Fruit fly (Drosophila melanogaster): ENCODE data around the gene CG14983.

CG14983 gene

DNA sequence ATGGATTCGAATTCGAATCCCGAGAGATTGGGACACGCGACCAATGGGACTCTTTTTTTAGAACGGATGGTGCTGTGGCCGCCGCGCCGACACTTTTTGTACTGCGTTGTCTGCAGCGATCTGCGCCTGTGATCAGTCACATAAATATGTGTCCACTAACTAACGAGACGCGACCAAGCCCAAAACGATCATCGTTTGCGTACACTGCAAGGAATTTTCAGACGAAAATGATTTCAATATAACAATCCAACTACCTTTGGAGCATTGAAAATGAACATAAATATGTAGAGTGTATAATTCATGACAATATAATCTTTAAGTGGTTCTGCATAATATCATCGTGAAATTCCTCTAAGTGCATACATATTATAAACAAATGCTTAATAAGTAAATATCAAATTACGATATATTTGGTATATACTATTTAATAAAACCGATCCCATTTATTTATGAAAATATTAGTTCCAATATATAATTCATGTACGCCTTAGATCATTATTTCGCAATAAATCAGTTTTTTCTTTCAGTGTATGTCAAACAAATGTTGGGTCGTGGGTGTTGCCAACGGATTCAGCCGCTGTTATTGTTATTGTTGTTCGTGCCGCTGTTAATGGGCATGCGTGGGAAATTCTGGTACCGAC is 13.4 kb downstream of the CG14983 start, which contains the start of gene Eip63F-1 (continued):
- no peak for TF ChIP-seq zfh1 (GFP tag; IDR thresholded peaks at IDR 0.05)
- TF ChIP-seq CG15011 (GFP tag; optimal IDR thresholded peaks at IDR 0.05), result peak; percentile 63
- peak; percentile 48 for TF ChIP-seq Ptx1 (GFP tag; IDR thresholded peaks at IDR 0.05)
- no peak for TF ChIP-seq stc (GFP tag; IDR thresholded peaks at IDR 0.05)
- no peak; the same call in 2 of the 3 replicates for TF ChIP-seq tgo (GFP tag; IDR thresholded peaks at IDR 0.05)
- peak; percentile 0 for TF ChIP-seq CG16815 (GFP tag; optimal IDR thresholded peaks at IDR 0.05)
- peak; percentile 49 for TF ChIP-seq tio (GFP tag; optimal IDR thresholded peaks at IDR 0.05)
- peak; percentile 52 for TF ChIP-seq Nf-YB (GFP tag; optimal IDR thresholded peaks at IDR 0.05)
- no peak for TF ChIP-seq CG13287 (GFP tag; IDR thresholded peaks at IDR 0.05; ENCODE audit: partially characterized antibody)
- TF ChIP-seq CG7839 (tag; optimal IDR thresholded peaks at IDR 0.05), result peak; percentile 40
- peak; percentile 55 for TF ChIP-seq CG13775 (GFP tag; optimal IDR thresholded peaks at IDR 0.05)
- TF ChIP-seq hth (optimal IDR thresholded peaks at IDR 0.05), result no peak
- no peak for TF ChIP-seq CG17186 (GFP tag; optimal IDR thresholded peaks at IDR 0.05)
- TF ChIP-seq sob (GFP tag; IDR thresholded peaks at IDR 0.05), result no peak
- no peak for TF ChIP-seq pfk (GFP tag; optimal IDR thresholded peaks at IDR 0.05)
- no peak for TF ChIP-seq CG8089 (GFP tag; optimal IDR thresholded peaks at IDR 0.05)
- no peak for TF ChIP-seq Hmx (GFP tag; optimal IDR thresholded peaks at IDR 0.05)
- TF ChIP-seq dysf (GFP tag; IDR thresholded peaks at IDR 0.05), result peak; percentile 71
- TF ChIP-seq CG14860 (GFP tag; IDR thresholded peaks at IDR 0.05; ENCODE audit: partially characterized antibody), result no peak
- TF ChIP-seq ken (GFP tag; IDR thresholded peaks at IDR 0.05), result peak; percentile 46; the same call in 1 of the 3 replicates
- no peak for TF ChIP-seq rib (GFP tag; IDR thresholded peaks at IDR 0.05)
- TF ChIP-seq emc (GFP tag; optimal IDR thresholded peaks at IDR 0.05), result no peak
- no peak for TF ChIP-seq D (optimal IDR thresholded peaks at IDR 0.05)
- peak; percentile 52 for TF ChIP-seq D (GFP tag; optimal IDR thresholded peaks at IDR 0.05)
- no peak for TF ChIP-seq CG2202 (tag; optimal IDR thresholded peaks at IDR 0.05)
- peak; percentile 50 for TF ChIP-seq CG6765 (GFP tag; optimal IDR thresholded peaks at IDR 0.05)
- no peak for TF ChIP-seq Antp (GFP tag; optimal IDR thresholded peaks at IDR 0.05)
- TF ChIP-seq Myb (GFP tag; optimal IDR thresholded peaks at IDR 0.05), result no peak
- TF ChIP-seq B-H1 (GFP tag; IDR thresholded peaks at IDR 0.05), result no peak
- TF ChIP-seq NC2α (GFP tag; optimal IDR thresholded peaks at IDR 0.05), result no peak
- TF ChIP-seq CG9817 (tag; optimal IDR thresholded peaks at IDR 0.05), result peak; percentile 50
- TF ChIP-seq CG12769 (tag; optimal IDR thresholded peaks at IDR 0.05), result peak; percentile 48
- peak; percentile 56 for TF ChIP-seq fd3F (GFP tag; optimal IDR thresholded peaks at IDR 0.05)
- no peak for TF ChIP-seq dimm (GFP tag; IDR thresholded peaks at IDR 0.05)
- TF ChIP-seq CG6813 (GFP tag; optimal IDR thresholded peaks at IDR 0.05), result no peak
- TF ChIP-seq stwl (tag; optimal IDR thresholded peaks at IDR 0.05), result no peak
- TF ChIP-seq CG10209 (GFP tag; optimal IDR thresholded peaks at IDR 0.05), result peak; percentile 65
- peak in 1 of 2 experiments; percentile 62 for TF ChIP-seq dpn (GFP tag; optimal IDR thresholded peaks at IDR 0.05)
- no peak for TF ChIP-seq bigmax (GFP tag; optimal IDR thresholded peaks at IDR 0.05)
- TF ChIP-seq CG15269 (tag; optimal IDR thresholded peaks at IDR 0.05), result peak; percentile 79
- no peak for TF ChIP-seq CG30020 (tag; optimal IDR thresholded peaks at IDR 0.05)
- no peak for TF ChIP-seq jumu (GFP tag; optimal IDR thresholded peaks at IDR 0.05)
- no peak for TF ChIP-seq TFAM (GFP tag; optimal IDR thresholded peaks at IDR 0.05)
- peak; percentile 39 for TF ChIP-seq lilli (GFP tag; optimal IDR thresholded peaks at IDR 0.05)
- TF ChIP-seq Dek (tag; optimal IDR thresholded peaks at IDR 0.05), result peak; percentile 28
- TF ChIP-seq CG9609 (GFP tag; optimal IDR thresholded peaks at IDR 0.05), result no peak
- TF ChIP-seq ranshi (GFP tag; IDR thresholded peaks at IDR 0.05), result peak; percentile 66
- peak; percentile 32 for TF ChIP-seq salm (tag; optimal IDR thresholded peaks at IDR 0.05)
- no peak for TF ChIP-seq CG6683 (GFP tag; optimal IDR thresholded peaks at IDR 0.05)
- TF ChIP-seq CG9437 (GFP tag; optimal IDR thresholded peaks at IDR 0.05), result peak; percentile 75
- TF ChIP-seq CG1832 (GFP tag; optimal IDR thresholded peaks at IDR 0.05), result no peak
